Fruit fly (Drosophila melanogaster): ENCODE measurements around the gene CG34462.

- TF ChIP-seq pad (GFP tag; optimal IDR thresholded peaks at IDR 0.05) (no peak), CG7045 (GFP tag; optimal IDR thresholded peaks at IDR 0.05) (no peak), CG1620 (GFP tag; optimal IDR thresholded peaks at IDR 0.05) (no peak), bab1 (GFP tag; optimal IDR thresholded peaks at IDR 0.05) (no peak), cic (GFP tag; optimal IDR thresholded peaks at IDR 0.05) (no peak), Crg-1 (GFP tag; optimal IDR thresholded peaks at IDR 0.05) (no peak), CG33017 (tag; optimal IDR thresholded peaks at IDR 0.05) (no peak), CG5204 (GFP tag; optimal IDR thresholded peaks at IDR 0.05) (no peak)
These were observed 2.8 kb upstream of the CG34462 start, which contains the start of gene CG34461 for dm6 chr3L:8325559-8325958.
